Worm (Caenorhabditis elegans): Measurements from ENCODE around the gene T23B5.4.

T23B5.4 gene

ce11 chrIV:12689292-12689691 lies 14.5 kb downstream of the T23B5.4 start:
- no peak for TF ChIP-seq unc-62 (GFP tag; optimal IDR thresholded peaks at IDR 0.05)

- no peak for TF ChIP-seq unc-62 (GFP tag; optimal IDR thresholded peaks at IDR 0.05)
These were observed 14.9 kb downstream of the T23B5.4 start for ce11 chrIV:12689709-12690142.

DNA sequence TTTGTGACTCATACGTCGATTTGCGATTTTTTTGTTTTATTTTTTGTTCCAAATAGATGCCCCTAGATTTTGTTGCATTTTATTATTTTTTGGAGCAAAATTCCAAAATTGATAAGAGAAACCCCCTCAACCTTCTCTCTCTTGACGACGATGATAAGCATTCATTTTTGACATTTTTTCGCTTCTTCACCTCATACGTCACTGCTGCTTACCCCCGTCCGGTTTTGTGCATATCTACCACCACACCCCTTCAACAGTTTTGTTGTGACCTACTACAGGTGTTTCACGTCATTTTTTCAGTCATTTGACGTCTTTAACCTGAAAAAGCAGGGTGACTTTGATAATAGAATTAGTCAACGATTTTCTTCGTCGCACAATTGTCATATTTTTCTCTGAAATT lies 24.1 kb downstream of the T23B5.4 start:
- no peak for TF ChIP-seq unc-62 (GFP tag; optimal IDR thresholded peaks at IDR 0.05)

DNA sequence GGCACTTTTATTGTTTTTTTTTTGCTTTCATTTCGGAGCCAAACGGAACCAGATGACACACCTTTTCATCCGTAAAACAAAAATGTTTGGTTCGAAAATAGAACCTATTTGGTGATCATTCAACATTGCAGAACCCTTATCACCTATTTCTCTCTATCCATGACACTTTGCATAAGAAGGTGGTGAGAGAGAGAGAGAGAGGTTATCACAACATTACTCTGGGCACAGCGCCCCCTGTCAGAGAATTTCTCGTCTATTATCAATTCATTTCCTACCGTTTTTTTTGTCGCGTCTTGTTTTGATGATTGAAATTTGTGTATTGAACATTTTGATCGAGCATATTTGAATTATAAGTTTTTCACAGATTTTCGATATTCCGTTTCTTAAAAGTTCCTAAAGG lies 25.4 kb downstream of the T23B5.4 start:
- no peak for TF ChIP-seq unc-62 (GFP tag; optimal IDR thresholded peaks at IDR 0.05)

ce11 chrIV:12700944-12701343 lies 26.1 kb downstream of the T23B5.4 start:
- no peak for TF ChIP-seq unc-62 (GFP tag; optimal IDR thresholded peaks at IDR 0.05)

DNA sequence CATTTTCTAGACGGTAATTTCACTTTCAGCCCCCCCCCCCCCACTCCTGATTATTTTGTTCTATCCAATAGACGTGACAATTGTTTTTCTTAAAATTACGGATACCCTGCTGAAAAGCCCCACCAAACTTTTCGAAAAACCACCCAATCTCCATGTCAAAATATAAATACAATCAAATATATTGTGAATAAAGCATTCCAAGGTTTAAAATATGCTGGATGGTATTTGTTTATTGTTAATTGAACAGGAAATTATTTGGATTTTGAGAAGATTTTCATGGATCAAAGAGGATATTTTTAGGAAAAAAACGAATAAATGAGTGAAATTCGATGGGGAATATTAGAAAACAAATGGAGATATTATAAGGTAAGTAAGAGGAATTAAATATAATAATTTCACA lies 29.0 kb downstream of the T23B5.4 start, which contains the start of gene C27D8.4:
C27D8.4 (plus strand) TSS at position 301 of the 400 bp plus-strand sequence.
- TF ChIP-seq unc-62 (GFP tag; optimal IDR thresholded peaks at IDR 0.05), result no peak

DNA sequence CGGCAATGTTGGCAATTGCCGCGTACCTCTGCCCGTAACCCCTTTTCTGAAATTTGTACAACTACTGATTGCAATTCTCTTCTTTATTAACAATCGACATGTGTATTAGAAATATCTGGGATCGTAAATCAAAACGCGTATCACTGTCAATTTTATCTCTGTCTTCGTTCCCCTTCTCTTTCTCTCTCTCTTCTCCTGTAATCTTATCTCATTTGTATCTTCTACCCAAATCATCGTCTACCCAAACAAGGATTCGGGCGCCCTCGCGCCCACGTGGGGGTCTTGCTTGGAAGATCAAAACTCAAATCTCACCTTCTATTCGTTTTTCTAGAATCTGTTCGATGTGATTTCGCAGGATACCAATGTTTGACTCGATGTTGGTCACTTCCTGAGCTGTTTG lies 36.2 kb downstream of the T23B5.4 start, which contains the start of gene C27D8.2:
C27D8.2 (plus strand) TSS at position 222 of the 400 bp plus-strand sequence.
- no peak for TF ChIP-seq unc-62 (GFP tag; optimal IDR thresholded peaks at IDR 0.05)

DNA sequence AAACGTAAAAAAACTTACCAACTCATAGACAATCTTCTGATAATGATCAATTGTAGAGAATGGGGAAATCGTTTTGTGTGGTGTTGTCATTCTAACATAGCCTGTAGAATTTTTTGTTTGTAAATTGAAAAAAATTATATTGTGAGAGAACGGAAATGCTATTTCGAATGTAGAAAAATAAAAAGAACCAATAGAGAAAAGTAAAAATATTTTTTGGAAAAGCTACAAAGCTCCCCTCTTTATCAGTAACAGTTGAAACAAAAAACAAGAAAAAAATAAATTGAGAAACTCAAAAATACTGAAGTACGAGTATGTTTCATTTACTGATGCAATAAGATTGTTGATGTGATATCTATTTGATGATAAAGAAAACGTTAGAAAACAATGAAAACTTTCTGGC lies 36.8 kb downstream of the T23B5.4 start, which contains the start of gene C27D8.3:
C27D8.3 (minus strand) TSS at position 101 of the 400 bp plus-strand sequence.
- no peak for TF ChIP-seq unc-62 (GFP tag; optimal IDR thresholded peaks at IDR 0.05)

ce11 chrIV:12715947-12716382 lies 41.2 kb downstream of the T23B5.4 start:
- TF ChIP-seq unc-62 (GFP tag; optimal IDR thresholded peaks at IDR 0.05), result no peak

DNA sequence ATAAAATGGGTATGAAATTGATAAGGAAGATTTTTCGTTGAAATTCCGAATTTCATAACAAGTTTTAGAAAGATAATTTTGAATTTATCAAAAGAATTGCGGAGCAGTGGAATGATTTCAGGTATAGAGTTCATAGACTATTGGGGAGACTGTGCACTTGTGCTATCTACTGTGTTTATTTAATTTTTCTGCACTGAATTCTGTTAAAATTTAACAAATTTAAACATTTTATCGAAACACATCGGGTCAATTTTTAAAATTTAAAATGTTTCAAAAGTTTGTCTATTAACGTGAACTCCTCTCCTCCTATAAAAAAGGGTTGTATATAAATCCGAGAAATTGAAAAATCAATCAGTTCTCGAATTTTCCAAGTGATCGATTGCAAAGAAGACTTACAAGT lies 42.7 kb downstream of the T23B5.4 start, which contains the start of gene C27D8.1:
C27D8.1 (plus strand) TSS at position 301 of the 400 bp plus-strand sequence.
- no peak for TF ChIP-seq unc-62 (GFP tag; optimal IDR thresholded peaks at IDR 0.05)

- no peak for TF ChIP-seq unc-62 (GFP tag; optimal IDR thresholded peaks at IDR 0.05)
These were observed 44.9 kb downstream of the T23B5.4 start, which contains the start of gene idpp-7 for ce11 chrIV:12719664-12720063. Gene idpp-7 (plus strand): TSS chrIV:12719964.

ce11 chrIV:12721106-12721505 lies 46.3 kb downstream of the T23B5.4 start, which contains the start of gene T23F6.2:
Gene T23F6.2 (plus strand): TSS chrIV:12721356.
- no peak for TF ChIP-seq unc-62 (GFP tag; optimal IDR thresholded peaks at IDR 0.05)

ce11 chrIV:12724641-12725040 lies 49.8 kb downstream of the T23B5.4 start, which contains the start of the genes T23F6.3 and rbd-1:
Gene T23F6.3 (minus strand): TSS chrIV:12724760.
Gene rbd-1 (plus strand): TSS chrIV:12724986.
- no peak for TF ChIP-seq unc-62 (GFP tag; optimal IDR thresholded peaks at IDR 0.05)

ce11 chrIV:12725228-12725627 lies 50.4 kb downstream of the T23B5.4 start:
- TF ChIP-seq unc-62 (GFP tag; optimal IDR thresholded peaks at IDR 0.05), result no peak

All from whole organism, dauer.